Worm (Caenorhabditis elegans) whole organism, L1 larva: ENCODE results near the gene F20B6.10.

Experiments
- C04F5.9 ChIP-seq: sonication (generic microtip); optimal IDR thresholded peaks from 2 replicates; lab custom pipeline; 2016; ENCODE audit warnings: missing genetic modification characterization, missing compliant biosample characterization
- C16A3.4 ChIP-seq: fragments of 150-350 bp; optimal IDR thresholded peaks from 2 replicates; lab custom pipeline; 2014; ENCODE audit warnings: missing biosample characterization, missing genetic modification characterization
- F16B12.6 ChIP-seq: fragments of 150-350 bp; optimal IDR thresholded peaks from 2 replicates; lab custom pipeline; 2014; ENCODE audit warnings: missing biosample characterization, missing genetic modification characterization
- Y116A8C.19 ChIP-seq: sonication (generic microtip); optimal IDR thresholded peaks from 2 replicates; lab custom pipeline; 2016; ENCODE audit warnings: missing compliant biosample characterization, missing genetic modification characterization, borderline replicate concordance
- aly-2 ChIP-seq: fragments of 150-350 bp; optimal IDR thresholded peaks from 2 replicates; lab custom pipeline; 2014; ENCODE audit warnings: missing biosample characterization, missing genetic modification characterization
- blmp-1 ChIP-seq: fragments of 150-350 bp; optimal IDR thresholded peaks from 2 replicates; lab custom pipeline; 2014; ENCODE audit warnings: missing biosample characterization, missing genetic modification characterization
- ceh-63 ChIP-seq: fragments of 200-800 bp; sonication (Bioruptor generic); optimal IDR thresholded peaks from 2 replicates; lab custom pipeline; 2018; ENCODE audit warnings: mild to moderate bottlenecking, missing genetic modification characterization, missing compliant biosample characterization
- ceh-8 ChIP-seq: fragments of 200-800 bp; sonication (Bioruptor generic); optimal IDR thresholded peaks from 2 replicates; lab custom pipeline; 2018; ENCODE audit warnings: mild to moderate bottlenecking, missing genetic modification characterization, moderate library complexity, missing compliant biosample characterization
- ceh-90 ChIP-seq: sonication (generic microtip); optimal IDR thresholded peaks from 2 replicates; lab custom pipeline; 2016; ENCODE audit warnings: missing genetic modification characterization, missing compliant biosample characterization
- dpl-1 ChIP-seq, 3 experiments: fragments of 150-350 bp in 2 of 3; sonication (generic microtip) in 1 of 3; optimal IDR thresholded peaks; 2 replicates each; lab custom pipeline; 2014 to 2017; ENCODE audit warnings: missing biosample characterization in 3 of 3, missing genetic modification characterization in 3 of 3, missing genetic modification reagents in 3 of 3
- efl-1 ChIP-seq, 4 experiments: fragments of 150-350 bp; optimal IDR thresholded peaks in 3 of 4; peaks in 1 of 4; 1 replicate in 1 of 4; 2 replicates in 3 of 4; lab custom pipeline; 2014; ENCODE audit warnings: missing biosample characterization in 2 of 4, missing genetic modification characterization in 2 of 4, missing genetic modification reagents in 2 of 4
- egl-13 ChIP-seq: sonication (generic microtip); optimal IDR thresholded peaks from 2 replicates; lab custom pipeline; 2016; ENCODE audit warnings: missing genotype, missing genetic modification reagents, missing genetic modification characterization, missing compliant biosample characterization
- egl-27 ChIP-seq, 2 experiments: fragments of 150-350 bp in 1 of 2; sonication (generic microtip); optimal IDR thresholded peaks; 3 replicates each; lab custom pipeline; 2017 to 2018; ENCODE audit warnings: missing biosample characterization in 2 of 2, missing genetic modification characterization in 2 of 2, missing genetic modification reagents in 2 of 2
- elt-2 ChIP-seq: sonication (generic microtip); optimal IDR thresholded peaks from 2 replicates; lab custom pipeline; 2016; ENCODE audit warnings: missing genetic modification characterization, mild to moderate bottlenecking, inconsistent platforms, missing compliant biosample characterization, missing genetic modification reagents
- elt-3 ChIP-seq, 6 experiments: fragments of 150-350 bp in 1 of 6; sonication (generic microtip); optimal IDR thresholded peaks; 2 replicates each; lab custom pipeline; 2017 to 2018; ENCODE audit warnings: missing biosample characterization in 6 of 6, missing genetic modification characterization in 6 of 6, inconsistent platforms in 1 of 6
- ets-5 ChIP-seq: fragments of 200-800 bp; sonication (Bioruptor generic); IDR thresholded peaks from 2 replicates; pipeline ENCODE4 v1.3.6; 2022; ENCODE audit warnings: missing genetic modification characterization, missing compliant biosample characterization
- fkh-4 ChIP-seq: sonication (generic microtip); optimal IDR thresholded peaks from 2 replicates; lab custom pipeline; 2016; ENCODE audit warnings: missing compliant biosample characterization, missing genetic modification characterization, borderline replicate concordance
- fos-1 ChIP-seq: fragments of 150-350 bp; optimal IDR thresholded peaks from 2 replicates; lab custom pipeline; 2014; ENCODE audit warnings: missing biosample characterization, missing genetic modification characterization
- grh-1 ChIP-seq: fragments of 200-800 bp; sonication (Bioruptor generic); IDR thresholded peaks from 2 replicates; pipeline ENCODE4 v1.3.6; 2022; ENCODE audit warnings: missing genetic modification reagents, missing genetic modification characterization, missing compliant biosample characterization
- hlh-17 ChIP-seq: fragments of 200-800 bp; sonication (Bioruptor generic); optimal IDR thresholded peaks from 2 replicates; lab custom pipeline; 2018; ENCODE audit warnings: missing genetic modification characterization, mild to moderate bottlenecking, missing compliant biosample characterization, moderate library complexity, borderline replicate concordance
- lin-13 ChIP-seq: fragments of 150-350 bp; optimal IDR thresholded peaks from 2 replicates; lab custom pipeline; 2014; ENCODE audit warnings: missing biosample characterization, missing genetic modification reagents, missing genetic modification characterization
- lin-15B ChIP-seq: fragments of 150-350 bp; sonication (generic microtip); optimal IDR thresholded peaks from 3 replicates; lab custom pipeline; 2014; ENCODE audit warnings: missing biosample characterization, missing genetic modification characterization
- lin-35 ChIP-seq, 2 experiments: fragments of 150-350 bp; optimal IDR thresholded peaks; 2 replicates each; lab custom pipeline; 2014; ENCODE audit warnings: missing biosample characterization in 2 of 2, missing genetic modification characterization in 2 of 2, missing genetic modification reagents in 2 of 2
- lir-3 ChIP-seq: sonication (generic microtip); optimal IDR thresholded peaks from 2 replicates; lab custom pipeline; 2016; ENCODE audit warnings: mild to moderate bottlenecking, missing genetic modification characterization, moderate library complexity, missing compliant biosample characterization; ENCODE audit not compliant: poor library complexity
- lsy-2 ChIP-seq, 2 experiments: fragments of 150-350 bp; optimal IDR thresholded peaks; 2 replicates each; lab custom pipeline; 2014; ENCODE audit warnings: missing biosample characterization in 2 of 2, missing genetic modification characterization in 2 of 2
- mab-9 ChIP-seq: fragments of 200-800 bp; sonication (Bioruptor generic); IDR thresholded peaks from 2 replicates; pipeline ENCODE4 v1.3.6; 2022; ENCODE audit warnings: missing genetic modification reagents, missing genetic modification characterization, missing compliant biosample characterization
- mep-1 ChIP-seq: fragments of 150-350 bp; optimal IDR thresholded peaks from 2 replicates; lab custom pipeline; 2014; ENCODE audit warnings: missing biosample characterization, missing genetic modification characterization
- nhr-11 ChIP-seq: fragments of 150-350 bp; optimal IDR thresholded peaks from 2 replicates; lab custom pipeline; 2014; ENCODE audit warnings: missing biosample characterization, missing genetic modification characterization
- nhr-19 ChIP-seq: fragments of 200-800 bp; sonication (Bioruptor generic); conservative IDR thresholded peaks from 2 replicates; pipeline ENCODE4 v1.3.6; 2022; ENCODE audit warnings: missing genetic modification characterization, missing compliant biosample characterization
- nhr-20 ChIP-seq: sonication (generic microtip); optimal IDR thresholded peaks from 2 replicates; lab custom pipeline; 2016; ENCODE audit warnings: mild to moderate bottlenecking, missing genetic modification characterization, missing compliant biosample characterization
- nhr-237 ChIP-seq: fragments of 150-350 bp; optimal IDR thresholded peaks from 2 replicates; lab custom pipeline; 2014; ENCODE audit warnings: missing biosample characterization, missing genetic modification characterization
- nhr-28 ChIP-seq: fragments of 150-350 bp; optimal IDR thresholded peaks from 2 replicates; lab custom pipeline; 2014; ENCODE audit warnings: missing biosample characterization, missing genetic modification characterization
- nhr-71 ChIP-seq: sonication (generic microtip); optimal IDR thresholded peaks from 2 replicates; lab custom pipeline; 2016; ENCODE audit warnings: mild to moderate bottlenecking, missing genetic modification characterization, moderate library complexity, missing compliant biosample characterization
- nhr-77 ChIP-seq: fragments of 150-350 bp; optimal IDR thresholded peaks from 2 replicates; lab custom pipeline; 2014; ENCODE audit warnings: missing biosample characterization, missing genetic modification characterization
- nhr-84 ChIP-seq: sonication (generic microtip); optimal IDR thresholded peaks from 2 replicates; lab custom pipeline; 2017; ENCODE audit warnings: missing biosample characterization, missing genetic modification characterization
- nhr-85 ChIP-seq: sonication (generic microtip); peaks from one replicate; lab custom pipeline; 2016; ENCODE audit warnings: missing genetic modification characterization, inconsistent platforms, missing compliant biosample characterization
- nhr-90 ChIP-seq: sonication (generic microtip); optimal IDR thresholded peaks from 2 replicates; lab custom pipeline; 2016; ENCODE audit warnings: mild to moderate bottlenecking, missing genetic modification characterization, missing compliant biosample characterization; ENCODE audit not compliant: poor library complexity
- pag-3 ChIP-seq: sonication (generic microtip); optimal IDR thresholded peaks from 2 replicates; lab custom pipeline; 2017; ENCODE audit warnings: missing genetic modification characterization, mild to moderate bottlenecking, missing compliant biosample characterization, antibody characterized with exemption, borderline replicate concordance; ENCODE audit not compliant: insufficient read depth
- pqm-1 ChIP-seq: sonication (generic microtip); optimal IDR thresholded peaks from 3 replicates; lab custom pipeline; 2017; ENCODE audit warnings: missing biosample characterization, missing genetic modification characterization
- snpc-4 ChIP-seq: fragments of 150-350 bp; optimal IDR thresholded peaks from 2 replicates; lab custom pipeline; 2014; ENCODE audit warnings: missing biosample characterization, missing genetic modification characterization
- snu-23 ChIP-seq: sonication (generic microtip); optimal IDR thresholded peaks from 2 replicates; lab custom pipeline; 2016; ENCODE audit warnings: missing genetic modification characterization, missing compliant biosample characterization
- sptf-1 ChIP-seq: fragments of 150-350 bp; optimal IDR thresholded peaks from 2 replicates; lab custom pipeline; 2014; ENCODE audit warnings: missing biosample characterization, missing genetic modification characterization
- sup-37 ChIP-seq: fragments of 200-800 bp; sonication (Bioruptor generic); optimal IDR thresholded peaks from 2 replicates; lab custom pipeline; 2018; ENCODE audit warnings: mild to moderate bottlenecking, missing genetic modification characterization, missing compliant biosample characterization
- swsn-7 ChIP-seq: sonication (generic microtip); optimal IDR thresholded peaks from 2 replicates; lab custom pipeline; 2016; ENCODE audit warnings: missing genetic modification characterization, missing compliant biosample characterization
- tbx-2 ChIP-seq: sonication (generic microtip); optimal IDR thresholded peaks from 2 replicates; lab custom pipeline; 2016; ENCODE audit warnings: missing genetic modification characterization, missing compliant biosample characterization
- unc-30 ChIP-seq: sonication (generic microtip); optimal IDR thresholded peaks from 2 replicates; lab custom pipeline; 2017; ENCODE audit warnings: missing biosample characterization, missing genetic modification characterization
- unc-62 ChIP-seq: fragments of 150-350 bp; optimal IDR thresholded peaks from 2 replicates; lab custom pipeline; 2014; ENCODE audit warnings: missing biosample characterization, missing genetic modification reagents, missing genetic modification characterization
- unc-98 ChIP-seq: fragments of 200-800 bp; sonication (Bioruptor generic); IDR thresholded peaks from 2 replicates; pipeline ENCODE4 v1.3.6; 2022; ENCODE audit warnings: missing genetic modification characterization, missing compliant biosample characterization
- vab-15 ChIP-seq: sonication (generic microtip); optimal IDR thresholded peaks from 2 replicates; lab custom pipeline; 2017; ENCODE audit warnings: missing genotype, mild to moderate bottlenecking, missing genetic modification characterization, missing compliant biosample characterization
- xbp-1 ChIP-seq: sonication (generic microtip); optimal IDR thresholded peaks from 2 replicates; lab custom pipeline; 2016; ENCODE audit warnings: missing genetic modification characterization, missing compliant biosample characterization
- zag-1 ChIP-seq: fragments of 150-350 bp; optimal IDR thresholded peaks from 2 replicates; lab custom pipeline; 2014; ENCODE audit warnings: missing biosample characterization, missing genetic modification characterization
- zip-4 ChIP-seq: fragments of 200-800 bp; sonication (Bioruptor generic); optimal IDR thresholded peaks from 2 replicates; lab custom pipeline; 2018; ENCODE audit warnings: mild to moderate bottlenecking, missing genetic modification characterization, moderate library complexity, missing compliant biosample characterization

The F20B6.10 gene

ce11 chrX:4209131-4209530 lies 7.9 kb downstream of the F20B6.10 start:
- peak; percentile 100 for TF ChIP-seq ceh-8 (GFP tag; lab: Kevin White, UChicago)
- no peak for TF ChIP-seq ceh-90
- TF ChIP-seq Y116A8C.19 (tag; lab: Kevin White, UChicago), result peak; percentile 42
- TF ChIP-seq vab-15 (tag; lab: Kevin White, UChicago), result peak; percentile 84
- peak; percentile 93 to 96 for TF ChIP-seq lsy-2 (tag; optimal IDR thresholded peaks at IDR 0.05; lab: Kevin White, UChicago)
- peak; percentile 42 for TF ChIP-seq blmp-1
- peak; percentile 99 for TF ChIP-seq nhr-19 (GFP tag; lab: Robert Waterston, UW)
- no peak for TF ChIP-seq pag-3 (tag; lab: Kevin White, UChicago)
- peak; percentile 88 for TF ChIP-seq ceh-63 (GFP tag; lab: Kevin White, UChicago)
- no peak for TF ChIP-seq hlh-17
- TF ChIP-seq sptf-1 (tag; lab: Kevin White, UChicago), result no peak
- TF ChIP-seq elt-3 (tag; optimal IDR thresholded peaks at IDR 0.05; lab: Kevin White, UChicago), result peak; percentile 75 to 99 (median 90)
- TF ChIP-seq egl-27 (tag; optimal IDR thresholded peaks at IDR 0.05; lab: Kevin White, UChicago), result peak; percentile 91 to 93
- TF ChIP-seq grh-1, result peak; percentile 97
- TF ChIP-seq sup-37 (GFP tag; lab: Kevin White, UChicago), result peak; percentile 98
- peak; percentile 34 for TF ChIP-seq unc-62
- TF ChIP-seq aly-2 (tag; lab: Kevin White, UChicago), result peak; percentile 95
- TF ChIP-seq C16A3.4 (tag; lab: Kevin White, UChicago), result peak; percentile 99
- TF ChIP-seq nhr-237, result peak; percentile 100
- peak; percentile 99 for TF ChIP-seq nhr-71
- peak; percentile 94 for TF ChIP-seq unc-98
- TF ChIP-seq unc-30 (tag; lab: Kevin White, UChicago), result peak; percentile 80
- peak; percentile 99 for TF ChIP-seq swsn-7 (tag; lab: Kevin White, UChicago)
- peak; percentile 98 for TF ChIP-seq nhr-85
- peak; percentile 100 for TF ChIP-seq egl-13
- peak; percentile 72 to 91 for TF ChIP-seq lin-35 (GFP tag; optimal IDR thresholded peaks at IDR 0.05; lab: Kevin White, UChicago)
- peak; percentile 59 for TF ChIP-seq F16B12.6 (tag; lab: Kevin White, UChicago)
- no peak for TF ChIP-seq nhr-84 (tag; lab: Kevin White, UChicago)
- TF ChIP-seq nhr-90 (tag; lab: Kevin White, UChicago), result peak; percentile 99
- peak; percentile 98 for TF ChIP-seq mab-9 (GFP tag; lab: Robert Waterston, UW)
- peak; percentile 90 for TF ChIP-seq pqm-1
- peak; percentile 100 for TF ChIP-seq tbx-2 (tag; lab: Kevin White, UChicago)
- TF ChIP-seq xbp-1 (tag; lab: Kevin White, UChicago), result peak; percentile 98
- TF ChIP-seq dpl-1 (GFP tag; optimal IDR thresholded peaks at IDR 0.05; lab: Kevin White, UChicago), result peak; percentile 56 to 71 (median 61)
- TF ChIP-seq fos-1 (tag; lab: Kevin White, UChicago), result peak; percentile 97
- TF ChIP-seq lir-3, result peak; percentile 94
- TF ChIP-seq snu-23 (GFP tag; lab: Kevin White, UChicago), result peak; percentile 100
- peak; percentile 92 for TF ChIP-seq snpc-4
- TF ChIP-seq efl-1 (optimal IDR thresholded peaks at IDR 0.05; lab: Kevin White, UChicago), result peak; percentile 86 to 90
- peak; percentile 46 to 97 for TF ChIP-seq efl-1 (GFP tag; optimal IDR thresholded peaks at IDR 0.05 in 1 of 2; lab: Kevin White, UChicago)
- TF ChIP-seq lin-15B (tag; lab: Kevin White, UChicago), result peak; percentile 46
- peak; percentile 99 for TF ChIP-seq nhr-11 (tag; lab: Kevin White, UChicago)
- TF ChIP-seq zag-1 (tag; lab: Kevin White, UChicago), result peak; percentile 53
- peak; percentile 97 for TF ChIP-seq lin-13
- TF ChIP-seq ets-5 (GFP tag; lab: Robert Waterston, UW), result peak; percentile 92; the same call in 1 of the 2 replicates
- peak; percentile 99 for TF ChIP-seq nhr-20
- TF ChIP-seq nhr-77, result peak; percentile 99
- peak; percentile 94 for TF ChIP-seq fkh-4 (tag; lab: Kevin White, UChicago)
- peak; percentile 100 for TF ChIP-seq mep-1 (tag; lab: Kevin White, UChicago)
- peak; percentile 91 for TF ChIP-seq elt-2 (tag; lab: Kevin White, UChicago)
- peak; percentile 15 for TF ChIP-seq nhr-28 (tag; lab: Kevin White, UChicago)
- TF ChIP-seq C04F5.9 (tag; lab: Kevin White, UChicago), result peak; percentile 96
- peak; percentile 96 for TF ChIP-seq zip-4
